Fruit fly (Drosophila melanogaster): ENCODE results near the gene Inx2.

The Inx2 gene

DNA sequence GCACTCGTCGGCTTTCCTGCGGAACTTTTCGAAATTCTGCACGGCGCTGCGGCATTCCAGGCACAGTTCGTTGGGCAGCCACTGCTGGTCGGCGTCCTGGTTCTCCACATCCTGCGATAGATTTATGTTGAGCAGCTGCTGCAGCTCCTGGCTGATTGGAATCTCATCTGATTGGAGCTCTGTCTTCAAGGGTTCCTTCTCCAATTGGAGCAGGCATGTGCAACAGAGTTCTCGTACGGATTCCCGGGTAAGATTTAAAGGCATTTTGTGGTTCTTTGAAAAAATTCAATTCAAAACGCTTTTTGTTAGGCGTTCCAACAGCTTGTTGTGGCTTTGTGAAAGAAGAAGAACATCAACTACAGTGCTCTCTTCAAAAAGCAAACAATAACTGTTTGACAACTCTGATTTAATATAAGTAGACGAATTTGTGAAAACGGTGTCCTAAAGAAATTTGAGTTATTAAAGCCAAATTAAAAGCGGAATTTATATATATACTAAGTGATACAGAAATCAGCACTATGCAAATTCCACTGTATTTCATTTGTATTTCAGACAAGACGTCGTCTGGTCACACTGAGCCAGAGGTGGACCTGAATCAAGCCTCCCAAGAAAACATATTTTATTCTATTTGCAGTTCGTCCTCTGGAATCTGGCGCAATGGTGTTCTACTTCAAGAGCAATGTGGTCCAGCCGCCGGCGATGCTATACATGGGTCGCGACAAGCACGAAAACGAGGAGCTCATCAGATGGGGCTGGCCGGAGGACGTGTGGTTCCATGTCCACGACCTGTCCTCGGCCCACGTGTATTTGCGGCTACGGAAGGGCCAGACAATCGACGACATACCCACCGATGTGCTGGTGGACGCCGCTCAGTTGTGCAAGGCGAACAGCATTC lies 15.1 kb downstream of the Inx2 start, which contains the start of the genes CG3032 and CG4593 (continued):
- TF ChIP-seq CG2889 (GFP tag; IDR thresholded peaks at IDR 0.05) (peak; percentile 87), Chrac-16 (GFP tag; optimal IDR thresholded peaks at IDR 0.05) (peak; percentile 81), Lim3 (GFP tag; IDR thresholded peaks at IDR 0.05) (no peak; the same call in 1 of the 2 replicates), Aef1 (GFP tag; IDR thresholded peaks at IDR 0.05) (peak; percentile 92), repo (GFP tag; optimal IDR thresholded peaks at IDR 0.05) (no peak), CG14441 (GFP tag; IDR thresholded peaks at IDR 0.05) (peak; percentile 94), CG11093 (GFP tag; IDR thresholded peaks at IDR 0.05) (peak; percentile 87), CG33557 (GFP tag; optimal IDR thresholded peaks at IDR 0.05) (peak; percentile 27), bsh (GFP tag; optimal IDR thresholded peaks at IDR 0.05) (peak; percentile 47 to 79), chif (GFP tag; optimal IDR thresholded peaks at IDR 0.05) (peak; percentile 48 to 71), chm (GFP tag; IDR thresholded peaks at IDR 0.05) (peak; percentile 66; the same call in 1 of the 2 replicates), otp (GFP tag; IDR thresholded peaks at IDR 0.05) (0 out of 3 replicates have a peak, but pooled peaks have one; percentile 60), stc (GFP tag; IDR thresholded peaks at IDR 0.05) (peak; percentile 84), CG4730 (GFP tag; IDR thresholded peaks at IDR 0.05) (peak; percentile 90), Blimp-1 (GFP tag; optimal IDR thresholded peaks at IDR 0.05) (peak; percentile 67), CG1024 (GFP tag; IDR thresholded peaks at IDR 0.05) (peak; percentile 64), Nf-YC (tag; optimal IDR thresholded peaks at IDR 0.05) (peak; percentile 48), CG8290 (GFP tag; optimal IDR thresholded peaks at IDR 0.05) (peak; percentile 41), CG8290 (tag; optimal IDR thresholded peaks at IDR 0.05) (peak in 1 of 2 experiments; percentile 82), ara (GFP tag; IDR thresholded peaks at IDR 0.05) (peak; percentile 73), bigmax (GFP tag; optimal IDR thresholded peaks at IDR 0.05) (no peak), CG14050 (GFP tag; IDR thresholded peaks at IDR 0.05) (peak; percentile 83), wek (GFP tag; optimal IDR thresholded peaks at IDR 0.05) (peak; percentile 19), CG10366 (GFP tag; IDR thresholded peaks at IDR 0.05) (peak; percentile 92), cg (GFP tag; optimal IDR thresholded peaks at IDR 0.05) (no peak), CG17802 (tag; optimal IDR thresholded peaks at IDR 0.05) (no peak), slbo (GFP tag; IDR thresholded peaks at IDR 0.05) (peak; percentile 96), jumu (GFP tag; optimal IDR thresholded peaks at IDR 0.05) (peak; percentile 57), hkb (optimal IDR thresholded peaks at IDR 0.05) (no peak), hkb (GFP tag; IDR thresholded peaks at IDR 0.05) (peak; percentile 83)

DNA sequence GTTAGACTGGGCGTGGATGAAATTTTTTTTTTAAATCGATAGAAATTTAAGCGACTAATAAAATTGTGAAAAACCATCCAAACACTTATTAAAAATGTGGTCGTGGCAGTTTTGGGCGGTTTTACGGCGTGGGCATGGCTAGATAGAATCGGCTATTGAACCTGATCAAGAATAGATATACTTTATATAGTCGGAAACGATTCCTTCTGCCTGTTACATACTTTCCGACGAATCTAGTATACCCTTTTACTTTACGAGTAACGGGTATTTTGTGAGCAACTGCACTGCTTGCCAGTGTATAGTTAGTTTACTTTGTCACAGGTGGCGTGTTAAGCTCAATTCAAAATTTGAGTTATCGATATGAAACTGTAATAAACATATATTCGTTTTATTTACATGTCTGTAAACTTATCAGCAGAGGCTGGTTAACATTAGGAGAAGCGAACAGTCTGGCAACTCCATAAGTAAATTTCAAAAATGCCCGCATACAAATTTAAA lies 16.5 kb downstream of the Inx2 start:
- peak; percentile 58 for TF ChIP-seq CG12769 (tag; optimal IDR thresholded peaks at IDR 0.05)
- TF ChIP-seq CG9437 (GFP tag; optimal IDR thresholded peaks at IDR 0.05): peak; percentile 8
- TF ChIP-seq wdn (GFP tag; IDR thresholded peaks at IDR 0.05): no peak
- TF ChIP-seq CG4707 (GFP tag; optimal IDR thresholded peaks at IDR 0.05): peak; percentile 17
- TF ChIP-seq CG6765 (GFP tag; optimal IDR thresholded peaks at IDR 0.05): peak; percentile 11
- TF ChIP-seq peb (GFP tag; IDR thresholded peaks at IDR 0.05): no peak
- peak; percentile 80 for TF ChIP-seq amos (GFP tag; IDR thresholded peaks at IDR 0.05; ENCODE audit: partially characterized antibody)
- TF ChIP-seq luna (GFP tag; optimal IDR thresholded peaks at IDR 0.05): peak; percentile 4
- TF ChIP-seq Ravus (GFP tag; IDR thresholded peaks at IDR 0.05): no peak
- peak; percentile 86 for TF ChIP-seq row (GFP tag; IDR thresholded peaks at IDR 0.05)
- TF ChIP-seq Atf-2 (GFP tag; optimal IDR thresholded peaks at IDR 0.05): no peak
- TF ChIP-seq C15 (GFP tag; IDR thresholded peaks at IDR 0.05): no peak
- peak; percentile 57; the same call in 1 of the 3 replicates for TF ChIP-seq Dbx (GFP tag; IDR thresholded peaks at IDR 0.05)
- TF ChIP-seq org-1 (GFP tag; optimal IDR thresholded peaks at IDR 0.05): no peak
- peak; percentile 17 for TF ChIP-seq NK7.1 (GFP tag; optimal IDR thresholded peaks at IDR 0.05)
- TF ChIP-seq pan (optimal IDR thresholded peaks at IDR 0.05): peak in 1 of 2 experiments; percentile 3
- TF ChIP-seq pan (GFP tag; optimal IDR thresholded peaks at IDR 0.05 in 1 of 2, IDR thresholded peaks at IDR 0.05 in 1 of 2): peak in 1 of 2 experiments; percentile 60
- peak; percentile 70 for TF ChIP-seq CG12659 (GFP tag; optimal IDR thresholded peaks at IDR 0.05)
- TF ChIP-seq Poxn (GFP tag; IDR thresholded peaks at IDR 0.05): no peak
- peak; percentile 34 for TF ChIP-seq CG17359 (tag; optimal IDR thresholded peaks at IDR 0.05)
- peak; percentile 31 for TF ChIP-seq CG16863 (GFP tag; optimal IDR thresholded peaks at IDR 0.05)
